Worm (Caenorhabditis elegans) whole organism, L2 larva: ENCODE results near the gene F07H5.7.
A peak's percentile ranks its signal among the peaks of the same experiment; 100 is the strongest.

ENCODE experiments used
- ZK546.5 ChIP-seq: sonication (generic microtip); optimal IDR thresholded peaks from 2 replicates; lab custom pipeline; 2017; ENCODE audit warnings: missing biosample characterization, missing genetic modification characterization
- ama-1 ChIP-seq: fragments of 150-350 bp; optimal IDR thresholded peaks from 2 replicates; lab custom pipeline; 2018; ENCODE audit warnings: inconsistent platforms
- ceh-16 ChIP-seq: fragments of 150-350 bp; optimal IDR thresholded peaks from 2 replicates; lab custom pipeline; 2014; ENCODE audit warnings: missing biosample characterization, missing genetic modification characterization
- lsy-2 ChIP-seq, 2 experiments: fragments of 150-350 bp in 1 of 2; sonication (generic microtip) in 1 of 2; optimal IDR thresholded peaks; 2 replicates each; lab custom pipeline; 2014 to 2017; ENCODE audit warnings: missing biosample characterization in 2 of 2, missing genetic modification characterization in 2 of 2
- mab-5 ChIP-seq: fragments of 150-350 bp; optimal IDR thresholded peaks from 2 replicates; lab custom pipeline; 2014; ENCODE audit warnings: missing biosample characterization, missing genetic modification characterization
- snpc-4 ChIP-seq: fragments of 150-350 bp; optimal IDR thresholded peaks from 2 replicates; lab custom pipeline; 2014; ENCODE audit warnings: missing biosample characterization, missing genetic modification characterization
- unc-62 ChIP-seq: fragments of 150-350 bp; optimal IDR thresholded peaks from 2 replicates; lab custom pipeline; 2014; ENCODE audit warnings: missing biosample characterization, missing genetic modification reagents, missing genetic modification characterization
- ztf-11 ChIP-seq: sonication (generic microtip); optimal IDR thresholded peaks from 2 replicates; lab custom pipeline; 2017; ENCODE audit warnings: missing biosample characterization, missing genetic modification characterization

ce11 chrII:8744555-8745448, 49.2 kb downstream of the F07H5.7 start:
- TF ChIP-seq unc-62 (GFP tag; lab: Kevin White, UChicago) (no peak), ZK546.5 (tag; lab: Kevin White, UChicago) (no peak), ceh-16 (no peak), lsy-2 (tag; optimal IDR thresholded peaks at IDR 0.05; lab: Kevin White, UChicago) (peak in 1 of 2 experiments; percentile 23), mab-5 (tag; lab: Kevin White, UChicago) (no peak), ama-1 (lab: Kevin White, UChicago) (peak; percentile 91), ztf-11 (tag; lab: Kevin White, UChicago) (no peak), snpc-4 (tag; lab: Kevin White, UChicago) (no peak)
